Fruit fly (Drosophila melanogaster): Measurements from ENCODE around the gene fwe.

Gene fwe

dm6 chr3L:15816143-15816487 is at the start of gene fwe:
Gene fwe (minus strand): TSS chr3L:15816410.
- TF ChIP-seq brk (GFP tag; optimal IDR thresholded peaks at IDR 0.05) (no peak), woc (GFP tag; optimal IDR thresholded peaks at IDR 0.05) (no peak), lola (GFP tag; optimal IDR thresholded peaks at IDR 0.05) (no peak), foxo (GFP tag; optimal IDR thresholded peaks at IDR 0.05) (no peak), Hr78 (GFP tag; optimal IDR thresholded peaks at IDR 0.05) (no peak), h (GFP tag; optimal IDR thresholded peaks at IDR 0.05) (no peak), Dfd (GFP tag; optimal IDR thresholded peaks at IDR 0.05) (no peak), GATAd (GFP tag; optimal IDR thresholded peaks at IDR 0.05) (no peak), dsf (GFP tag; optimal IDR thresholded peaks at IDR 0.05; ENCODE audit: borderline replicate concordance) (no peak), N (GFP tag; optimal IDR thresholded peaks at IDR 0.05) (no peak), dl (GFP tag; optimal IDR thresholded peaks at IDR 0.05; ENCODE audit: insufficient read depth in 1 of 2, partially characterized antibody in 2 of 2) (no peak), ey (GFP tag; optimal IDR thresholded peaks at IDR 0.05) (no peak), sv (GFP tag; optimal IDR thresholded peaks at IDR 0.05) (no peak), Hnf4 (GFP tag; optimal IDR thresholded peaks at IDR 0.05) (no peak), Rel (GFP tag; optimal IDR thresholded peaks at IDR 0.05) (no peak), Rel (tag; optimal IDR thresholded peaks at IDR 0.05) (no peak), rgr (GFP tag; optimal IDR thresholded peaks at IDR 0.05) (no peak), Jra (GFP tag; optimal IDR thresholded peaks at IDR 0.05) (no peak), fru (GFP tag; optimal IDR thresholded peaks at IDR 0.05) (no peak), Abd-B (GFP tag; optimal IDR thresholded peaks at IDR 0.05) (no peak), Hr83 (GFP tag; optimal IDR thresholded peaks at IDR 0.05; ENCODE audit: poor library complexity, severe bottlenecking) (no peak)

dm6 chr3L:15856035-15856434 is 39.8 kb upstream of the fwe start:
- TF ChIP-seq Dfd (GFP tag; optimal IDR thresholded peaks at IDR 0.05) (peak; percentile 79), Vsx2 (GFP tag; optimal IDR thresholded peaks at IDR 0.05; ENCODE audit: partially characterized antibody) (no peak)

dm6 chr3L:15847655-15848054 is 31.4 kb upstream of the fwe start:
- TF ChIP-seq Hr78 (GFP tag; optimal IDR thresholded peaks at IDR 0.05) = no peak
- TF ChIP-seq Hr83 (GFP tag; optimal IDR thresholded peaks at IDR 0.05; ENCODE audit: poor library complexity, severe bottlenecking) = no peak
- no peak for TF ChIP-seq Mio (GFP tag; optimal IDR thresholded peaks at IDR 0.05)
- TF ChIP-seq brk (GFP tag; optimal IDR thresholded peaks at IDR 0.05) = no peak
- TF ChIP-seq Rel (GFP tag; optimal IDR thresholded peaks at IDR 0.05) = no peak
- no peak for TF ChIP-seq Rel (tag; optimal IDR thresholded peaks at IDR 0.05)
- no peak for TF ChIP-seq Sp1 (GFP tag; optimal IDR thresholded peaks at IDR 0.05)
- TF ChIP-seq h (GFP tag; optimal IDR thresholded peaks at IDR 0.05) = peak; percentile 37
- no peak for TF ChIP-seq Jra (GFP tag; optimal IDR thresholded peaks at IDR 0.05)
- TF ChIP-seq woc (GFP tag; optimal IDR thresholded peaks at IDR 0.05) = peak; percentile 23
- TF ChIP-seq foxo (GFP tag; optimal IDR thresholded peaks at IDR 0.05) = peak in 1 of 2 experiments; percentile 36
- peak; percentile 28 for TF ChIP-seq dmrt93B (GFP tag; optimal IDR thresholded peaks at IDR 0.05)
- TF ChIP-seq fru (GFP tag; optimal IDR thresholded peaks at IDR 0.05) = peak; percentile 42
- no peak for TF ChIP-seq CrebA (GFP tag; optimal IDR thresholded peaks at IDR 0.05; ENCODE audit: borderline replicate concordance)
- no peak for TF ChIP-seq dl (GFP tag; optimal IDR thresholded peaks at IDR 0.05; ENCODE audit: insufficient read depth in 1 of 2, partially characterized antibody in 2 of 2)
- no peak for TF ChIP-seq br (GFP tag; optimal IDR thresholded peaks at IDR 0.05)
- no peak for TF ChIP-seq sv (GFP tag; optimal IDR thresholded peaks at IDR 0.05)
- peak; percentile 18 for TF ChIP-seq HLH106 (tag; optimal IDR thresholded peaks at IDR 0.05)
- TF ChIP-seq rgr (GFP tag; optimal IDR thresholded peaks at IDR 0.05) = no peak

- no peak for TF ChIP-seq h (GFP tag; optimal IDR thresholded peaks at IDR 0.05)
- peak; percentile 34 for TF ChIP-seq Sp1 (GFP tag; optimal IDR thresholded peaks at IDR 0.05)
- TF ChIP-seq HLH106 (tag; optimal IDR thresholded peaks at IDR 0.05) = peak; percentile 58
- TF ChIP-seq psq (GFP tag; optimal IDR thresholded peaks at IDR 0.05) = peak; percentile 10
These were observed 31.0 kb upstream of the fwe start for dm6 chr3L:15847224-15847623.

- TF ChIP-seq usp (GFP tag; optimal IDR thresholded peaks at IDR 0.05) = no peak
- TF ChIP-seq Hr83 (GFP tag; optimal IDR thresholded peaks at IDR 0.05; ENCODE audit: poor library complexity, severe bottlenecking) = no peak
- no peak for TF ChIP-seq Hnf4 (GFP tag; optimal IDR thresholded peaks at IDR 0.05)
- no peak for TF ChIP-seq jim (GFP tag; optimal IDR thresholded peaks at IDR 0.05)
- no peak for TF ChIP-seq sv (GFP tag; optimal IDR thresholded peaks at IDR 0.05)
- TF ChIP-seq HLH106 (tag; optimal IDR thresholded peaks at IDR 0.05) = no peak
- TF ChIP-seq Sp1 (GFP tag; optimal IDR thresholded peaks at IDR 0.05) = no peak
- TF ChIP-seq woc (GFP tag; optimal IDR thresholded peaks at IDR 0.05) = no peak
- TF ChIP-seq Abd-B (GFP tag; optimal IDR thresholded peaks at IDR 0.05) = no peak
- TF ChIP-seq Mio (GFP tag; optimal IDR thresholded peaks at IDR 0.05) = no peak
- no peak for TF ChIP-seq CG9705 (GFP tag; optimal IDR thresholded peaks at IDR 0.05)
- TF ChIP-seq dsf (GFP tag; optimal IDR thresholded peaks at IDR 0.05; ENCODE audit: borderline replicate concordance) = no peak
- no peak for TF ChIP-seq dl (GFP tag; optimal IDR thresholded peaks at IDR 0.05; ENCODE audit: insufficient read depth in 1 of 2, partially characterized antibody in 2 of 2)
- no peak for TF ChIP-seq lola (GFP tag; optimal IDR thresholded peaks at IDR 0.05)
- TF ChIP-seq tai (GFP tag; optimal IDR thresholded peaks at IDR 0.05) = no peak
- TF ChIP-seq Jra (GFP tag; optimal IDR thresholded peaks at IDR 0.05) = no peak
- no peak for TF ChIP-seq N (GFP tag; optimal IDR thresholded peaks at IDR 0.05)
- no peak for TF ChIP-seq Myc (optimal IDR thresholded peaks at IDR 0.05)
These were observed 28.4 kb upstream of the fwe start for dm6 chr3L:15844577-15844976.

Data from whole organism, wandering third instar larva.